Worm (Caenorhabditis elegans) whole organism, L1 larva: Measurements from ENCODE around the gene F54B11.10.

Experiments
- C04F5.9 ChIP-seq: sonication (generic microtip); optimal IDR thresholded peaks from 2 replicates; lab custom pipeline; 2016; ENCODE audit warnings: missing genetic modification characterization, missing compliant biosample characterization
- aly-2 ChIP-seq: fragments of 150-350 bp; optimal IDR thresholded peaks from 2 replicates; lab custom pipeline; 2014; ENCODE audit warnings: missing biosample characterization, missing genetic modification characterization
- ama-1 ChIP-seq: fragments of 150-350 bp; optimal IDR thresholded peaks from 2 replicates; lab custom pipeline; 2014
- blmp-1 ChIP-seq: fragments of 150-350 bp; optimal IDR thresholded peaks from 2 replicates; lab custom pipeline; 2014; ENCODE audit warnings: missing biosample characterization, missing genetic modification characterization
- ceh-8 ChIP-seq: fragments of 200-800 bp; sonication (Bioruptor generic); optimal IDR thresholded peaks from 2 replicates; lab custom pipeline; 2018; ENCODE audit warnings: mild to moderate bottlenecking, missing genetic modification characterization, moderate library complexity, missing compliant biosample characterization
- ces-1 ChIP-seq: fragments of 150-350 bp; optimal IDR thresholded peaks from 2 replicates; lab custom pipeline; 2014; ENCODE audit warnings: missing biosample characterization, missing genetic modification reagents, missing genetic modification characterization
- dsc-1 ChIP-seq: sonication (generic microtip); optimal IDR thresholded peaks from 2 replicates; lab custom pipeline; 2016; ENCODE audit warnings: mild to moderate bottlenecking, missing genetic modification characterization, missing compliant biosample characterization
- efl-1 ChIP-seq, 4 experiments: fragments of 150-350 bp; optimal IDR thresholded peaks in 3 of 4; peaks in 1 of 4; 1 replicate in 1 of 4; 2 replicates in 3 of 4; lab custom pipeline; 2014; ENCODE audit warnings: missing biosample characterization in 2 of 4, missing genetic modification characterization in 2 of 4, missing genetic modification reagents in 2 of 4
- efl-3 ChIP-seq: fragments of 200-800 bp; sonication (Bioruptor generic); optimal IDR thresholded peaks from 2 replicates; lab custom pipeline; 2018; ENCODE audit warnings: mild to moderate bottlenecking, missing genetic modification characterization, missing compliant biosample characterization
- egl-13 ChIP-seq: sonication (generic microtip); optimal IDR thresholded peaks from 2 replicates; lab custom pipeline; 2016; ENCODE audit warnings: missing genotype, missing genetic modification reagents, missing genetic modification characterization, missing compliant biosample characterization
- egl-27 ChIP-seq, 2 experiments: fragments of 150-350 bp in 1 of 2; sonication (generic microtip); optimal IDR thresholded peaks; 3 replicates each; lab custom pipeline; 2017 to 2018; ENCODE audit warnings: missing biosample characterization in 2 of 2, missing genetic modification characterization in 2 of 2, missing genetic modification reagents in 2 of 2
- elt-3 ChIP-seq, 6 experiments: fragments of 150-350 bp in 1 of 6; sonication (generic microtip); optimal IDR thresholded peaks; 2 replicates each; lab custom pipeline; 2017 to 2018; ENCODE audit warnings: missing biosample characterization in 6 of 6, missing genetic modification characterization in 6 of 6, inconsistent platforms in 1 of 6
- ets-5 ChIP-seq: fragments of 200-800 bp; sonication (Bioruptor generic); IDR thresholded peaks from 2 replicates; pipeline ENCODE4 v1.3.6; 2022; ENCODE audit warnings: missing genetic modification characterization, missing compliant biosample characterization
- fkh-10 ChIP-seq: sonication (generic microtip); optimal IDR thresholded peaks from 2 replicates; lab custom pipeline; 2017; ENCODE audit warnings: missing biosample characterization, missing genetic modification reagents, missing genetic modification characterization
- grh-1 ChIP-seq: fragments of 200-800 bp; sonication (Bioruptor generic); IDR thresholded peaks from 2 replicates; pipeline ENCODE4 v1.3.6; 2022; ENCODE audit warnings: missing genetic modification reagents, missing genetic modification characterization, missing compliant biosample characterization
- hlh-17 ChIP-seq: fragments of 200-800 bp; sonication (Bioruptor generic); optimal IDR thresholded peaks from 2 replicates; lab custom pipeline; 2018; ENCODE audit warnings: missing genetic modification characterization, mild to moderate bottlenecking, missing compliant biosample characterization, moderate library complexity, borderline replicate concordance
- hpl-2 ChIP-seq: fragments of 150-350 bp; optimal IDR thresholded peaks from 2 replicates; lab custom pipeline; 2014; ENCODE audit warnings: missing biosample characterization, missing genetic modification reagents, missing genetic modification characterization
- irx-1 ChIP-seq: sonication (generic microtip); optimal IDR thresholded peaks from 2 replicates; lab custom pipeline; 2016; ENCODE audit warnings: missing genetic modification characterization, missing compliant biosample characterization
- isw-1 ChIP-seq: fragments of 200-800 bp; sonication (Bioruptor generic); IDR thresholded peaks from 2 replicates; pipeline ENCODE4 v1.3.6; 2022; ENCODE audit warnings: missing genetic modification characterization, missing compliant biosample characterization
- jun-1 ChIP-seq: fragments of 150-350 bp; optimal IDR thresholded peaks from 2 replicates; lab custom pipeline; 2014; ENCODE audit warnings: missing biosample characterization, missing genetic modification reagents, missing genetic modification characterization
- lin-14 ChIP-seq: fragments of 200-800 bp; sonication (Bioruptor generic); optimal IDR thresholded peaks from 2 replicates; lab custom pipeline; 2018; ENCODE audit warnings: mild to moderate bottlenecking, missing genetic modification characterization, moderate library complexity, missing compliant biosample characterization
- lin-35 ChIP-seq, 2 experiments: fragments of 150-350 bp; optimal IDR thresholded peaks; 2 replicates each; lab custom pipeline; 2014; ENCODE audit warnings: missing biosample characterization in 2 of 2, missing genetic modification characterization in 2 of 2, missing genetic modification reagents in 2 of 2
- lin-39 ChIP-seq: fragments of 150-350 bp; optimal IDR thresholded peaks from 2 replicates; lab custom pipeline; 2014; ENCODE audit warnings: missing biosample characterization, missing genetic modification reagents, missing genetic modification characterization
- lir-3 ChIP-seq: sonication (generic microtip); optimal IDR thresholded peaks from 2 replicates; lab custom pipeline; 2016; ENCODE audit warnings: mild to moderate bottlenecking, missing genetic modification characterization, moderate library complexity, missing compliant biosample characterization; ENCODE audit not compliant: poor library complexity
- mab-9 ChIP-seq: fragments of 200-800 bp; sonication (Bioruptor generic); IDR thresholded peaks from 2 replicates; pipeline ENCODE4 v1.3.6; 2022; ENCODE audit warnings: missing genetic modification reagents, missing genetic modification characterization, missing compliant biosample characterization
- mep-1 ChIP-seq: fragments of 150-350 bp; optimal IDR thresholded peaks from 2 replicates; lab custom pipeline; 2014; ENCODE audit warnings: missing biosample characterization, missing genetic modification characterization
- nhr-12 ChIP-seq: sonication (generic microtip); optimal IDR thresholded peaks from 2 replicates; lab custom pipeline; 2017; ENCODE audit warnings: missing biosample characterization, missing genetic modification characterization
- nhr-20 ChIP-seq: sonication (generic microtip); optimal IDR thresholded peaks from 2 replicates; lab custom pipeline; 2016; ENCODE audit warnings: mild to moderate bottlenecking, missing genetic modification characterization, missing compliant biosample characterization
- nhr-237 ChIP-seq: fragments of 150-350 bp; optimal IDR thresholded peaks from 2 replicates; lab custom pipeline; 2014; ENCODE audit warnings: missing biosample characterization, missing genetic modification characterization
- nhr-47 ChIP-seq: sonication (generic microtip); optimal IDR thresholded peaks from 2 replicates; lab custom pipeline; 2016; ENCODE audit warnings: mild to moderate bottlenecking, missing genetic modification characterization, moderate library complexity, missing compliant biosample characterization
- nhr-71 ChIP-seq: sonication (generic microtip); optimal IDR thresholded peaks from 2 replicates; lab custom pipeline; 2016; ENCODE audit warnings: mild to moderate bottlenecking, missing genetic modification characterization, moderate library complexity, missing compliant biosample characterization
- nhr-76 ChIP-seq: sonication (generic microtip); optimal IDR thresholded peaks from 2 replicates; lab custom pipeline; 2017; ENCODE audit warnings: missing biosample characterization, missing genetic modification characterization
- nhr-84 ChIP-seq: sonication (generic microtip); optimal IDR thresholded peaks from 2 replicates; lab custom pipeline; 2017; ENCODE audit warnings: missing biosample characterization, missing genetic modification characterization
- nhr-85 ChIP-seq: sonication (generic microtip); peaks from one replicate; lab custom pipeline; 2016; ENCODE audit warnings: missing genetic modification characterization, inconsistent platforms, missing compliant biosample characterization
- pax-3 ChIP-seq: fragments of 200-800 bp; sonication (Bioruptor generic); optimal IDR thresholded peaks from 2 replicates; lab custom pipeline; 2018; ENCODE audit warnings: mild to moderate bottlenecking, missing genetic modification characterization, moderate library complexity, missing compliant biosample characterization
- snpc-4 ChIP-seq: fragments of 150-350 bp; optimal IDR thresholded peaks from 2 replicates; lab custom pipeline; 2014; ENCODE audit warnings: missing biosample characterization, missing genetic modification characterization
- snu-23 ChIP-seq: sonication (generic microtip); optimal IDR thresholded peaks from 2 replicates; lab custom pipeline; 2016; ENCODE audit warnings: missing genetic modification characterization, missing compliant biosample characterization
- sptf-1 ChIP-seq: fragments of 150-350 bp; optimal IDR thresholded peaks from 2 replicates; lab custom pipeline; 2014; ENCODE audit warnings: missing biosample characterization, missing genetic modification characterization
- swsn-7 ChIP-seq: sonication (generic microtip); optimal IDR thresholded peaks from 2 replicates; lab custom pipeline; 2016; ENCODE audit warnings: missing genetic modification characterization, missing compliant biosample characterization
- tbx-2 ChIP-seq: sonication (generic microtip); optimal IDR thresholded peaks from 2 replicates; lab custom pipeline; 2016; ENCODE audit warnings: missing genetic modification characterization, missing compliant biosample characterization
- unc-130 ChIP-seq: fragments of 150-350 bp; optimal IDR thresholded peaks from 2 replicates; lab custom pipeline; 2017; ENCODE audit warnings: missing biosample characterization, missing genetic modification characterization, inconsistent platforms
- unc-62 ChIP-seq: fragments of 150-350 bp; optimal IDR thresholded peaks from 2 replicates; lab custom pipeline; 2014; ENCODE audit warnings: missing biosample characterization, missing genetic modification reagents, missing genetic modification characterization
- unc-86 ChIP-seq: sonication (generic microtip); optimal IDR thresholded peaks from 2 replicates; lab custom pipeline; 2016; ENCODE audit warnings: missing genetic modification characterization, missing compliant biosample characterization
- unc-98 ChIP-seq: fragments of 200-800 bp; sonication (Bioruptor generic); IDR thresholded peaks from 2 replicates; pipeline ENCODE4 v1.3.6; 2022; ENCODE audit warnings: missing genetic modification characterization, missing compliant biosample characterization
- vab-15 ChIP-seq: sonication (generic microtip); optimal IDR thresholded peaks from 2 replicates; lab custom pipeline; 2017; ENCODE audit warnings: missing genotype, mild to moderate bottlenecking, missing genetic modification characterization, missing compliant biosample characterization
- xbp-1 ChIP-seq: sonication (generic microtip); optimal IDR thresholded peaks from 2 replicates; lab custom pipeline; 2016; ENCODE audit warnings: missing genetic modification characterization, missing compliant biosample characterization
- zag-1 ChIP-seq: fragments of 150-350 bp; optimal IDR thresholded peaks from 2 replicates; lab custom pipeline; 2014; ENCODE audit warnings: missing biosample characterization, missing genetic modification characterization
- ztf-11 ChIP-seq, 2 experiments: sonication (generic microtip); optimal IDR thresholded peaks; 2 replicates each; lab custom pipeline; 2016 to 2017; ENCODE audit warnings: missing genetic modification characterization in 2 of 2, missing biosample characterization in 1 of 2, missing compliant biosample characterization in 1 of 2
- ztf-4 ChIP-seq: fragments of 150-350 bp; optimal IDR thresholded peaks from 2 replicates; lab custom pipeline; 2014; ENCODE audit warnings: missing biosample characterization, missing genetic modification characterization

F54B11.10 gene

ce11 chrX:13541335-13541734 lies 40.6 kb upstream of the F54B11.10 start (continued):
- no peak for TF ChIP-seq nhr-84 (tag; lab: Kevin White, UChicago)
- no peak for TF ChIP-seq irx-1 (tag; lab: Kevin White, UChicago)
- TF ChIP-seq nhr-47 (tag; lab: Kevin White, UChicago) = peak; percentile 55
- no peak for TF ChIP-seq hpl-2 (GFP tag; lab: Kevin White, UChicago)
- no peak for TF ChIP-seq efl-3 (GFP tag; lab: Kevin White, UChicago)
- TF ChIP-seq ets-5 = no peak
- no peak for TF ChIP-seq fkh-10
- no peak for TF ChIP-seq mep-1 (tag; lab: Kevin White, UChicago)
- TF ChIP-seq efl-1 (optimal IDR thresholded peaks at IDR 0.05; lab: Kevin White, UChicago) = no peak
- TF ChIP-seq efl-1 (GFP tag; optimal IDR thresholded peaks at IDR 0.05 in 1 of 2; lab: Kevin White, UChicago) = peak in 1 of 2 experiments; percentile 89
- TF ChIP-seq C04F5.9 = no peak
- no peak for TF ChIP-seq isw-1 (GFP tag; lab: Robert Waterston, UW)
- TF ChIP-seq lin-39 (tag; lab: Kevin White, UChicago) = no peak
- no peak for TF ChIP-seq snpc-4 (tag; lab: Kevin White, UChicago)
- no peak for TF ChIP-seq mab-9 (GFP tag; lab: Robert Waterston, UW)
- TF ChIP-seq unc-98 = no peak
- TF ChIP-seq unc-62 (GFP tag; lab: Kevin White, UChicago) = no peak
- no peak for TF ChIP-seq hlh-17 (GFP tag; lab: Kevin White, UChicago)
- no peak for TF ChIP-seq nhr-237 (tag; lab: Kevin White, UChicago)
- peak; percentile 55 for TF ChIP-seq lin-14 (GFP tag; lab: Kevin White, UChicago)
- no peak for TF ChIP-seq pax-3 (tag; lab: Kevin White, UChicago)
- TF ChIP-seq xbp-1 (tag; lab: Kevin White, UChicago) = no peak
- no peak for TF ChIP-seq nhr-76 (tag; lab: Kevin White, UChicago)
- TF ChIP-seq jun-1 (tag; lab: Kevin White, UChicago) = no peak
- TF ChIP-seq lir-3 (tag; lab: Kevin White, UChicago) = no peak
- TF ChIP-seq nhr-20 (tag; lab: Kevin White, UChicago) = peak; percentile 70
- no peak for TF ChIP-seq unc-86
- TF ChIP-seq egl-27 (tag; optimal IDR thresholded peaks at IDR 0.05; lab: Kevin White, UChicago) = no peak
- TF ChIP-seq ceh-8 = no peak
- no peak for TF ChIP-seq aly-2 (tag; lab: Kevin White, UChicago)
- peak in 4 of 6 experiments; percentile 6 to 71 (median 62) for TF ChIP-seq elt-3 (tag; optimal IDR thresholded peaks at IDR 0.05; lab: Kevin White, UChicago)
- no peak for TF ChIP-seq vab-15 (tag; lab: Kevin White, UChicago)
- peak; percentile 34 for TF ChIP-seq unc-130 (tag; lab: Kevin White, UChicago)
- TF ChIP-seq nhr-71 (tag; lab: Kevin White, UChicago) = peak; percentile 64

- no peak for TF ChIP-seq tbx-2 (tag; lab: Kevin White, UChicago)
- TF ChIP-seq nhr-85 = peak; percentile 63
- TF ChIP-seq ama-1 = peak; percentile 35
- TF ChIP-seq aly-2 (tag; lab: Kevin White, UChicago) = no peak
- TF ChIP-seq nhr-84 (tag; lab: Kevin White, UChicago) = no peak
- no peak for TF ChIP-seq dsc-1 (tag; lab: Kevin White, UChicago)
- no peak for TF ChIP-seq pax-3 (tag; lab: Kevin White, UChicago)
- TF ChIP-seq snu-23 (GFP tag; lab: Kevin White, UChicago) = no peak
- no peak for TF ChIP-seq isw-1 (GFP tag; lab: Robert Waterston, UW)
- no peak for TF ChIP-seq zag-1 (tag; lab: Kevin White, UChicago)
- TF ChIP-seq, all 84 proteins: peak for 2
These were observed 39.7 kb upstream of the F54B11.10 start, which contains the start of gene cah-4 for ce11 chrX:13542236-13542635. Gene cah-4, plus strand, starts transcription at chrX:13542574.

DNA sequence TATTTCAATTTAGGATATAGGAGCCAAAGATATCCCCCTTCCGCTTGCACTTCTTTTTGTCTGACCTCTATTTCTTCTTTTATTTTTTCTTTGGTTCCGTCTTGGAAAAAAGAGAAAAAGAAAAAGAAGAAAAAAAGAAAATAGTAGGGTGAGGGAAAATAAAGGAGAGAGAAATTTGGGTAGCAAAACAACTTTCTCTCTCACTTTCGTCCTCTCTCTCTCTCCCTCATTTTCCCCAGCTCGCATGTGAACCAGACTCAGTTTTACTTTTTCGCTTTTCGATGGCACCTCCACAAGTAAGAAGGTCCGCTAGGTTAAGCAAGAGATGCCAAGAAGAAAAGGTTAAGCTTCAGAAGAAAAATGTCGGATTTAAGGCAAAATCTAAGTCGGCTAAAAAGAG lies 39.2 kb upstream of the F54B11.10 start:
- TF ChIP-seq aly-2 (tag; lab: Kevin White, UChicago) (no peak), nhr-12 (no peak), lin-35 (GFP tag; optimal IDR thresholded peaks at IDR 0.05; lab: Kevin White, UChicago) (no peak), ces-1 (GFP tag; lab: Kevin White, UChicago) (no peak), egl-13 (tag; lab: Kevin White, UChicago) (no peak), lir-3 (tag; lab: Kevin White, UChicago) (no peak), grh-1 (GFP tag; lab: Robert Waterston, UW) (no peak), nhr-47 (tag; lab: Kevin White, UChicago) (peak; percentile 12), ztf-11 (tag; optimal IDR thresholded peaks at IDR 0.05; lab: Kevin White, UChicago) (no peak), ama-1 (no peak), sptf-1 (tag; lab: Kevin White, UChicago) (no peak), hlh-17 (GFP tag; lab: Kevin White, UChicago) (no peak), ztf-4 (no peak), vab-15 (tag; lab: Kevin White, UChicago) (no peak), ets-5 (no peak), swsn-7 (tag; lab: Kevin White, UChicago) (no peak), egl-27 (tag; optimal IDR thresholded peaks at IDR 0.05; lab: Kevin White, UChicago) (no peak), blmp-1 (tag; lab: Kevin White, UChicago) (peak; percentile 73)
